Fruit fly (Drosophila melanogaster) whole organism, embryonic: ENCODE data around the gene Ssk.

ENCODE experiments used
- Abd-B ChIP-seq: fragments of 200-800 bp; sonication (Bioruptor generic); optimal IDR thresholded peaks from 2 replicates; lab custom pipeline; 2018; ENCODE audit warnings: missing biosample characterization, mild to moderate bottlenecking, missing genetic modification characterization, moderate library complexity
- BEAF-32 ChIP-seq: fragments of 200-800 bp; sonication (Bioruptor generic); optimal IDR thresholded peaks from 3 replicates; lab custom pipeline; 2017; ENCODE audit warnings: missing biosample characterization, missing genetic modification characterization, mild to moderate bottlenecking, moderate library complexity, missing genetic modification reagents
- Dref ChIP-seq: fragments of 200-800 bp; sonication (Bioruptor generic); IDR thresholded peaks from 2 replicates; pipeline ENCODE4 v1.3.6; 2022; ENCODE audit warnings: missing biosample characterization, missing genetic modification characterization
- psq ChIP-seq: fragments of 200-800 bp; sonication (Bioruptor generic); optimal IDR thresholded peaks from 2 replicates; lab custom pipeline; 2017; ENCODE audit warnings: missing biosample characterization, missing genetic modification characterization
- sima ChIP-seq: fragments of 200-800 bp; sonication (Bioruptor generic); optimal IDR thresholded peaks from 2 replicates; lab custom pipeline; 2016; ENCODE audit warnings: missing biosample characterization, missing genetic modification characterization

DNA sequence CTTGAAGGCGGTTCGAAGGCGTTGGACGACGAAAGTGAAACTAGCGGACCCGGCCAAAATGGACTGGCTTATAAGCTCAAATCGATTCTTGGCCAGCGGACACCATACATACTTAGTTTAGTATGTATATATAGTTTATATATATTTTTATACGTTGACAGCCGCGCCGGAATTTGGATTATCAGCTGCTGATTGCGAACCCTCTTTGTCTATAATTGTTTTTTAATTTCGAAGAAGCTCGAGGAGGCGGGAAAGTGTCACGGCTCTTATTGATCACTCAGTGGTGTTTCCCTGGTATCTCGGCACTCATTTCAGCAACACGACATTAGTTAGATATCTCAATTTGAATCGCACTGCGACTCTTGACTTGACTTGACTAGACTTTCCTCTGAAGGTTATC lies 32.1 kb downstream of the Ssk start, which contains the start of gene CG6933:
- TF ChIP-seq psq (GFP tag; lab: Kevin White, UChicago) (no peak), BEAF-32 (GFP tag; lab: Kevin White, UChicago) (no peak), Abd-B (GFP tag; lab: Kevin White, UChicago) (no peak), Dref (GFP tag; lab: Robert Waterston, UW) (no peak), sima (no peak)
